Worm (Caenorhabditis elegans) whole organism, midembryonic: Measurements from ENCODE around the gene ZK1098.6.

Source experiments
- T22C8.4 ChIP-seq: fragments of 200-800 bp; sonication (Bioruptor generic); IDR thresholded peaks from 2 replicates; pipeline ENCODE4 v1.3.6; 2022; ENCODE audit warnings: missing genetic modification characterization, missing compliant biosample characterization
- cog-1 ChIP-seq: sonication (generic microtip); optimal IDR thresholded peaks from 2 replicates; lab custom pipeline; 2016; ENCODE audit warnings: missing genetic modification characterization, missing compliant biosample characterization
- flt-1 ChIP-seq: fragments of 200-800 bp; sonication (Bioruptor generic); IDR thresholded peaks from 2 replicates; pipeline ENCODE4 v1.3.6; 2022; ENCODE audit warnings: missing genetic modification characterization, missing compliant biosample characterization
- klf-2 ChIP-seq: fragments of 200-800 bp; sonication (Bioruptor generic); conservative IDR thresholded peaks from 2 replicates; pipeline ENCODE4 v1.3.6; 2022; ENCODE audit warnings: missing genetic modification reagents, missing genetic modification characterization, missing compliant biosample characterization
- med-1 ChIP-seq: sonication (generic microtip); optimal IDR thresholded peaks from 2 replicates; lab custom pipeline; 2017; ENCODE audit warnings: missing genetic modification characterization, mild to moderate bottlenecking, missing compliant biosample characterization, antibody characterized with exemption, missing genetic modification reagents; ENCODE audit not compliant: insufficient read depth
- ref-1 ChIP-seq: fragments of 200-800 bp; sonication (Bioruptor generic); conservative IDR thresholded peaks from 2 replicates; pipeline ENCODE4 v1.3.6; 2022; ENCODE audit warnings: missing genetic modification reagents, missing genetic modification characterization, missing compliant biosample characterization
- tab-1 ChIP-seq: fragments of 200-800 bp; sonication (Bioruptor generic); IDR thresholded peaks from 2 replicates; pipeline ENCODE4 v1.3.6; 2022; ENCODE audit warnings: missing genetic modification characterization, missing compliant biosample characterization
- ztf-23 ChIP-seq: fragments of 200-800 bp; sonication (Bioruptor generic); IDR thresholded peaks from 2 replicates; pipeline ENCODE4 v1.3.6; 2022; ENCODE audit warnings: missing genetic modification reagents, missing genetic modification characterization, missing compliant biosample characterization
- ztf-29 ChIP-seq: fragments of 200-800 bp; sonication (Bioruptor generic); IDR thresholded peaks from 2 replicates; pipeline ENCODE4 v1.3.6; 2022; ENCODE audit warnings: missing genetic modification reagents, missing genetic modification characterization, missing compliant biosample characterization

The ZK1098.6 gene

DNA sequence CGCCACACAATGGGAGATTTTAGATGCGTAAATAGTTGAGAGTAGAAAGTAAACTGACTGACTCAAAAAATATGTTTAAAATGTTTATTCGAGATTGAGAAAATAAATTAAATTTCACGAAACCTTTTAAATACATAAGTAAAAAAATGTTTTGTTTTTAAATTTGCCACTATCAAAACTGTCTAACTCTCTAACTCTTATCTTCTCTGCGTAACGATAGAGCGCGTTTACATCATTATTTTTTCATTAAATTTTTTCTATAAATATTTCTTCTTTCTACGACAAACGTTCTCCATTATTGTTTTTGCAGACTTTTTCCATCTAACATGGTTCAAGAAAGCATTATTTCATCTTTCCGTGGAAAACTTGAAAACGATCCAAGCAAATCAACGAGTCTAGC is 15.9 kb downstream of the ZK1098.6 start, which contains the start of gene eif-2Balpha:
Gene eif-2Balpha, plus strand, starts transcription at position 304 of the 400 bp plus-strand sequence.
- TF ChIP-seq ztf-23 (GFP tag; lab: Robert Waterston, UW) = no peak
- TF ChIP-seq klf-2 = no peak
- TF ChIP-seq T22C8.4 (GFP tag; lab: Robert Waterston, UW) = no peak
- TF ChIP-seq cog-1 = no peak
- TF ChIP-seq ztf-29 (GFP tag; lab: Robert Waterston, UW) = no peak
- TF ChIP-seq med-1 (GFP tag; lab: Kevin White, UChicago) = no peak
- TF ChIP-seq flt-1 (GFP tag; lab: Robert Waterston, UW) = no peak
- no peak for TF ChIP-seq tab-1 (GFP tag; lab: Robert Waterston, UW)
- TF ChIP-seq ref-1 (GFP tag; lab: Robert Waterston, UW) = no peak

ce11 chrIII:9544125-9544524 is 17.2 kb downstream of the ZK1098.6 start, which contains the start of gene ZK1098.9:
Gene ZK1098.9 (plus strand): TSS chrIII:9544425.
- no peak for TF ChIP-seq ztf-23 (GFP tag; lab: Robert Waterston, UW)
- no peak for TF ChIP-seq ztf-29 (GFP tag; lab: Robert Waterston, UW)
- TF ChIP-seq klf-2 = no peak
- no peak for TF ChIP-seq ref-1 (GFP tag; lab: Robert Waterston, UW)

- TF ChIP-seq ztf-29 (GFP tag; lab: Robert Waterston, UW) (no peak), klf-2 (no peak), T22C8.4 (GFP tag; lab: Robert Waterston, UW) (no peak), flt-1 (GFP tag; lab: Robert Waterston, UW) (no peak), med-1 (GFP tag; lab: Kevin White, UChicago) (no peak), ref-1 (GFP tag; lab: Robert Waterston, UW) (no peak), ztf-23 (GFP tag; lab: Robert Waterston, UW) (no peak), cog-1 (no peak), tab-1 (GFP tag; lab: Robert Waterston, UW) (no peak)
These were observed 17.9 kb downstream of the ZK1098.6 start, which contains the start of gene ZK1098.12 for ce11 chrIII:9544820-9545219. Gene ZK1098.12 (plus strand): TSS chrIII:9545120.

DNA sequence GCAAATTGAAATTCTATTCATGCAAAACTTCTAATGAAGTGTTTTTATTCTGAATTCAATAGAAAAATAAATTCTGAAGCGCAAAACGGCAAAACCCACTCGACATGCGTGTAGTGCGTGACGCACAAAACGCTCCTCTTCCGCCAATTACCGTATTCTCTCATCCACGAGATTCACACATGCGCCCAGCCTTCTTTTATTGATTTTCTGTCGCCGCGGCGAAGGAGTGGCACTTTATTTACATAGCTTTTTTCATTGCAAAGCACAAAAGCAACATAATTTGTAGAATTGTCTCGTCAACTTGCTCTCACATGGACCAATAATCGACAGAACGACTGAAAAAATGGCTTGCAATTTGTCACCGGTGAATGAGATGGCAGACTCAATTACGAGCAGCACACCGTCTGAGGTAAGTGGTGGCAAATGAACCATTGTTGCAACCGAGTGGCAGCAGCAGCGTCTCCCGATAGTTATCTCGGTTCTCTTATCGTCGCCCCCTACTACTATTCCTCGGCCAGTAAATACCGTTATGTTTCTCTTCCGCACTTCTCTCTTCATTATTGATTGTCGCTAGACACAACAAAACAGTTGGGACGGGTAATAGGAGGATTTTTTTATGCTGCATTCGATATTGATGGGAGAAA is 19.2 kb downstream of the ZK1098.6 start, which contains the start of gene unc-16:
Gene unc-16, plus strand, starts transcription at position 243 of the 644 bp plus-strand sequence.
- peak; percentile 47 for TF ChIP-seq cog-1
- peak; percentile 90 for TF ChIP-seq T22C8.4 (GFP tag; lab: Robert Waterston, UW)
- peak; percentile 70 for TF ChIP-seq ztf-23 (GFP tag; lab: Robert Waterston, UW)
- TF ChIP-seq flt-1 (GFP tag; lab: Robert Waterston, UW) = 0 out of 2 replicates have a peak, but pooled peaks have one; percentile 63
- no peak for TF ChIP-seq ref-1 (GFP tag; lab: Robert Waterston, UW)
- no peak for TF ChIP-seq ztf-29 (GFP tag; lab: Robert Waterston, UW)

DNA sequence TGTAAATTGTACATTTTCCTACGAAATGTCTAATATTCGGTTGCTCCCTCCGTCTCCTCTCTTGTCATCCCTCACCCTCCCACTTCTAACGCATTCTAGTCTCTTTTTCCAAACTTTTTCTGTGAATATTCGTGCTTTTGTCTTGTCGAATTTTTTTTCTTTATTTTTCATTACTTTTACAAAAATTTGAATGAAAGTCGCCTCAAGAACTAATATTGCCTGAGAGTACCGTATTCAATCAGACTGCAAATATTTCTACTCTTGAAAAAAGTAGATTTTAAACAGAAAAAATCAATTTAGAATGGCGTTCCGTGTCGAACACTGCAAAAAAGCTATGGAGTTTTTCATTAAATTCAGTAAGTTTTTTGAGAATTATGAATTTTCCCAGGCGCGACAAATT is 29.3 kb downstream of the ZK1098.6 start, which contains the start of gene ZK1098.11:
Gene ZK1098.11, plus strand, starts transcription at position 301 of the 400 bp plus-strand sequence.
- TF ChIP-seq flt-1 (GFP tag; lab: Robert Waterston, UW) = no peak
- TF ChIP-seq ref-1 (GFP tag; lab: Robert Waterston, UW) = no peak
- TF ChIP-seq med-1 (GFP tag; lab: Kevin White, UChicago) = no peak
- no peak for TF ChIP-seq T22C8.4 (GFP tag; lab: Robert Waterston, UW)
- TF ChIP-seq ztf-23 (GFP tag; lab: Robert Waterston, UW) = no peak
- TF ChIP-seq tab-1 (GFP tag; lab: Robert Waterston, UW) = no peak
- no peak for TF ChIP-seq klf-2
- no peak for TF ChIP-seq ztf-29 (GFP tag; lab: Robert Waterston, UW)
- TF ChIP-seq cog-1 = no peak

ce11 chrIII:9558463-9558862 is 31.5 kb downstream of the ZK1098.6 start, which contains the start of gene C48B4.6:
Gene C48B4.6 (minus strand): TSS chrIII:9558563.
- TF ChIP-seq cog-1 (no peak), tab-1 (GFP tag; lab: Robert Waterston, UW) (no peak), med-1 (GFP tag; lab: Kevin White, UChicago) (no peak), ztf-29 (GFP tag; lab: Robert Waterston, UW) (no peak), klf-2 (no peak), ref-1 (GFP tag; lab: Robert Waterston, UW) (no peak), ztf-23 (GFP tag; lab: Robert Waterston, UW) (no peak), flt-1 (GFP tag; lab: Robert Waterston, UW) (no peak), T22C8.4 (GFP tag; lab: Robert Waterston, UW) (no peak)

- no peak for TF ChIP-seq tab-1 (GFP tag; lab: Robert Waterston, UW)
- TF ChIP-seq ref-1 (GFP tag; lab: Robert Waterston, UW) = no peak
- TF ChIP-seq klf-2 = no peak
- TF ChIP-seq med-1 (GFP tag; lab: Kevin White, UChicago) = no peak
- TF ChIP-seq ztf-23 (GFP tag; lab: Robert Waterston, UW) = no peak
- TF ChIP-seq T22C8.4 (GFP tag; lab: Robert Waterston, UW) = no peak
- TF ChIP-seq flt-1 (GFP tag; lab: Robert Waterston, UW) = no peak
- no peak for TF ChIP-seq ztf-29 (GFP tag; lab: Robert Waterston, UW)
- TF ChIP-seq cog-1 = no peak
These were observed 32.5 kb downstream of the ZK1098.6 start, which contains the start of gene C48B4.7 for ce11 chrIII:9559381-9559881. Gene C48B4.7 (minus strand): TSS chrIII:9559431.

DNA sequence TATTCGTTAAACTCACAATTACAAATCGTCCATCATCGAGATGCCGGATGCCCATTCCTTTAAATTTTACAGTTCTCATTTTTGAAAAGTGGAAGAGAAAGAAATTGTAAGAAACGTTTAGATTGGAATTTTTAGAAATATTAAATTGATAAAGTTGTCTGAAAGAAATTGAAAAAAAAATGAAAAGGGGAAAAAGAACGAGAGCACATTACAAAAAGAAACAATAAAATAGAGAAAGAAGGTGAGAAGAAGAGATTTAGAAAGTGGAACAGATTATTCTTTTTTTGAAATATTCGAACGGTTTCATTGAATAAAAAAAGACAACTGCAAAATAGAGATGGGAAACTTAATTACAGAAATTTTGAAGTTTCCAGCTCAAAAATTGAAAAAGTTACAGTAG is 34.2 kb downstream of the ZK1098.6 start, which contains the start of gene C48B4.8:
Gene C48B4.8, minus strand, starts transcription at position 101 of the 400 bp plus-strand sequence.
- TF ChIP-seq med-1 (GFP tag; lab: Kevin White, UChicago) = no peak

- TF ChIP-seq flt-1 (GFP tag; lab: Robert Waterston, UW) (no peak), klf-2 (no peak), tab-1 (GFP tag; lab: Robert Waterston, UW) (no peak), T22C8.4 (GFP tag; lab: Robert Waterston, UW) (no peak), ztf-23 (GFP tag; lab: Robert Waterston, UW) (no peak), ref-1 (GFP tag; lab: Robert Waterston, UW) (no peak), cog-1 (no peak), ztf-29 (GFP tag; lab: Robert Waterston, UW) (no peak), med-1 (GFP tag; lab: Kevin White, UChicago) (no peak)
These were observed 36.3 kb downstream of the ZK1098.6 start, which contains the start of gene C48B4.9 for ce11 chrIII:9563235-9563634. Gene C48B4.9 (minus strand): TSS chrIII:9563335.
